Fruit fly (Drosophila melanogaster): ENCODE results near the gene Hr39.
A peak's percentile ranks its signal among the peaks of the same experiment; 100 is the strongest.

The Hr39 gene

dm6 chr2L:21266277-21266676, 29.2 kb downstream of the Hr39 start:
- TF ChIP-seq CG7372 (GFP tag; IDR thresholded peaks at IDR 0.05) (no peak), Scr (GFP tag; IDR thresholded peaks at IDR 0.05; ENCODE audit: partially characterized antibody) (peak; percentile 26; the same call in 1 of the 2 replicates), fd102C (GFP tag; optimal IDR thresholded peaks at IDR 0.05) (no peak), Chrac-16 (GFP tag; optimal IDR thresholded peaks at IDR 0.05) (no peak), HLH4C (GFP tag; IDR thresholded peaks at IDR 0.05; ENCODE audit: partially characterized antibody) (peak; percentile 63), chif (GFP tag; optimal IDR thresholded peaks at IDR 0.05) (no peak), vnd (GFP tag; IDR thresholded peaks at IDR 0.05; ENCODE audit: partially characterized antibody) (peak; percentile 45; the same call in 2 of the 3 replicates), CTCF (GFP tag; optimal IDR thresholded peaks at IDR 0.05) (no peak), sug (tag; optimal IDR thresholded peaks at IDR 0.05) (no peak), tna (GFP tag; IDR thresholded peaks at IDR 0.05; ENCODE audit: partially characterized antibody) (peak; percentile 47; the same call in 1 of the 2 replicates), CG4617 (GFP tag; optimal IDR thresholded peaks at IDR 0.05; ENCODE audit: borderline replicate concordance) (no peak), Asciz (GFP tag; optimal IDR thresholded peaks at IDR 0.05) (no peak), CG7963 (GFP tag; IDR thresholded peaks at IDR 0.05; ENCODE audit: partially characterized antibody) (0 out of 3 replicates have a peak, but pooled peaks have one; percentile 19), CG6791 (GFP tag; IDR thresholded peaks at IDR 0.05; ENCODE audit: partially characterized antibody) (0 out of 3 replicates have a peak, but pooled peaks have one; percentile 53), lov (optimal IDR thresholded peaks at IDR 0.05) (no peak), lov (GFP tag; IDR thresholded peaks at IDR 0.05) (no peak), CG6854 (GFP tag; optimal IDR thresholded peaks at IDR 0.05) (no peak), sd (tag; optimal IDR thresholded peaks at IDR 0.05) (no peak), wdn (GFP tag; IDR thresholded peaks at IDR 0.05) (no peak), ken (GFP tag; IDR thresholded peaks at IDR 0.05) (no peak), CG16813 (GFP tag; IDR thresholded peaks at IDR 0.05; ENCODE audit: partially characterized antibody) (peak; percentile 53; the same call in 2 of the 3 replicates), zen2 (GFP tag; IDR thresholded peaks at IDR 0.05; ENCODE audit: partially characterized antibody) (no peak), lilli (GFP tag; optimal IDR thresholded peaks at IDR 0.05) (no peak), CG14860 (GFP tag; IDR thresholded peaks at IDR 0.05; ENCODE audit: partially characterized antibody) (peak; percentile 65; the same call in 2 of the 3 replicates), hth (optimal IDR thresholded peaks at IDR 0.05) (no peak), nerfin-2 (GFP tag; IDR thresholded peaks at IDR 0.05; ENCODE audit: partially characterized antibody) (0 out of 2 replicates have a peak, but pooled peaks have one; percentile 29), CG18599 (GFP tag; optimal IDR thresholded peaks at IDR 0.05) (no peak), CG12942 (GFP tag; optimal IDR thresholded peaks at IDR 0.05) (no peak)

- peak; percentile 91 for TF ChIP-seq exex (tag; optimal IDR thresholded peaks at IDR 0.05)
- no peak for TF ChIP-seq zen2 (GFP tag; IDR thresholded peaks at IDR 0.05; ENCODE audit: partially characterized antibody)
These were observed 31.1 kb downstream of the Hr39 start for dm6 chr2L:21268140-21268539.

- no peak for TF ChIP-seq HmgZ (tag; optimal IDR thresholded peaks at IDR 0.05)
- TF ChIP-seq Mes4 (GFP tag; optimal IDR thresholded peaks at IDR 0.05) = no peak
- no peak for TF ChIP-seq da (GFP tag; optimal IDR thresholded peaks at IDR 0.05)
- TF ChIP-seq CG34376 (GFP tag; optimal IDR thresholded peaks at IDR 0.05) = no peak
- TF ChIP-seq CG17361 (GFP tag; IDR thresholded peaks at IDR 0.05) = no peak
- TF ChIP-seq tna (GFP tag; IDR thresholded peaks at IDR 0.05; ENCODE audit: partially characterized antibody) = no peak
- TF ChIP-seq trh (GFP tag; optimal IDR thresholded peaks at IDR 0.05) = no peak
- TF ChIP-seq chif (GFP tag; optimal IDR thresholded peaks at IDR 0.05) = no peak
- no peak for TF ChIP-seq CkIIα-i1 (GFP tag; IDR thresholded peaks at IDR 0.05)
- no peak for TF ChIP-seq Oli (tag; optimal IDR thresholded peaks at IDR 0.05)
- no peak for TF ChIP-seq eyg (GFP tag; optimal IDR thresholded peaks at IDR 0.05)
- TF ChIP-seq Spps (tag; optimal IDR thresholded peaks at IDR 0.05) = no peak
- no peak for TF ChIP-seq NK7.1 (GFP tag; optimal IDR thresholded peaks at IDR 0.05)
- no peak for TF ChIP-seq ssp (GFP tag; IDR thresholded peaks at IDR 0.05)
- no peak for TF ChIP-seq CG34224 (GFP tag; IDR thresholded peaks at IDR 0.05; ENCODE audit: partially characterized antibody)
These were observed 52.1 kb downstream of the Hr39 start for dm6 chr2L:21289101-21289500.
